Fruit fly (Drosophila melanogaster) S2 (cell line): Measurements from ENCODE around the gene Itpr.

Source experiments
- CG8478 ChIP-seq: fragments of >200 bp; optimal IDR thresholded peaks from 2 replicates; lab custom pipeline; 2018
- CTCF ChIP-seq, 2 experiments: fragments of >200 bp; optimal IDR thresholded peaks; 2 replicates each; lab custom pipeline; 2018

Itpr gene

DNA sequence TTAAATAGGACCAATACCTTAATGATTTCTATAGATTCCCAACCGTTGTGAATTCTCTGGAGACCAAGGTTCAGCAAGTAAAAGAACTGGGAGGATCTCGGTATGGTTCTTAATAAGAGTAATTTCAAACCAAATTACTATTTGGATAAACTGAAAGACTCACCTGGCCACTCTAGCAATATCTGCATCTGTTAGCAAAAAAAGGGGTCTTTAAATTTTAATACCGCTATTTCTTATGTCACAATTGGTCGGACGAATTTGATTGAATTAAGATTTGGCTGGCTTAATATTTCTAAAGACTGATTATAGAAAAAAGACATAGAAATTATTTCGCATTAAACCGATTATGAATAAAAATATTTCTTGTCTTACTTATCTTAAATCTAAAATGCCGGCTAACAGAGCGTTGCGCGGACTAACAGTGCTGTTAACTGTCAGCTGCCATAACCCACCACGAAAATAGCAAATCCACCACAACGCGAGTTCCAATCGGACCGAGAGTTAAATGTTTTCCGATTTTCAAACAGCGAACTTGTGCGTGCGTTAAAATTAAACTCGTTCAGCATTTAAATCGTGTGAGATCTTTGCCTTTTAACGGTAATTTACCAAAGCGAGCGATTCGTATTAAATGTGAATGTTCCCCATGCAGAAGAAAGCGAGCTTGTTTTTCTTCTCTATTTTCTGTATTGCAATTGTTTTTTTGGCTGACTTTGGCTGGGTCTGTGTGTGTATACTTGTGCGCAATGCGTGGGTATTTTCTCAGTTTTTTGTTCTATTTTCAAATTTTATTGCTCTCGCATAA lies 53.9 kb downstream of the Itpr start, which contains the start of gene CRMP:
CRMP (plus strand) TSS at position 474 of the 802 bp plus-strand sequence.
- TF ChIP-seq CTCF (optimal IDR thresholded peaks at IDR 0.05; lab: Kevin White, UChicago) (no peak), CG8478 (lab: Kevin White, UChicago) (no peak)

DNA sequence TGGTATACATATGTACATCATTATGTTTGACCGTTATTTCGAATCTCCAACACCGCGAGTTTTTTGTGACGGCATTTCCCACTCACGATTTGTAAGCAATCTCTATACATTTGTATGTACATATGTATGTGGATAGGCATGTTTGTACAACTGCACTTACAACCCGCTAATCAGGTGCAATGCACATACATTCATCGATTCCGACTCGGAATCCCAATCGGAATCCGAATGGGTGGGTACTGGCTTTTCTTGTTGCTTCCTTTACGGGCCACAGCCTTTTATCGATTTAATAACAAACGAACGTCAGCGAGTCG lies 54.5 kb downstream of the Itpr start:
- TF ChIP-seq CTCF (optimal IDR thresholded peaks at IDR 0.05; lab: Kevin White, UChicago), result no peak
- no peak for TF ChIP-seq CG8478 (lab: Kevin White, UChicago)

DNA sequence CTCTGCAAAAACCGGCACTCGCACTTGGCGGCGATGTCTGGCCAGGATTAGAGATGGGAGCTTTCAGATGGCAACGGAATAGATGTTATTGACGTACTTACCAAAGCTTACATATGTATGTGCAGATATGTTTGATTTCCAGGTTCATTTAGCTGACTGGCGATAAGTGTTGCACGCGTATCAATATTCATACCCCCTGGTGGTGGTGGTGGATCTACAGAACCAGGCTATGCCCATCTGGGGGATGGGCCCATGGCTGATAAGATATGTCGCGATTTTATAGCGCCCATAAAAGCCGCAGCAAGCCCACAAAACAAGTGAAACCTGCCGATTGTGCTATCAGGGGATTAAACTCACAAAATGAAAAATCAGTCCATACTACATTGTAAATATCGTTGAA lies 54.8 kb downstream of the Itpr start:
- TF ChIP-seq CG8478 (lab: Kevin White, UChicago), result no peak
- no peak for TF ChIP-seq CTCF (optimal IDR thresholded peaks at IDR 0.05; lab: Kevin White, UChicago)

DNA sequence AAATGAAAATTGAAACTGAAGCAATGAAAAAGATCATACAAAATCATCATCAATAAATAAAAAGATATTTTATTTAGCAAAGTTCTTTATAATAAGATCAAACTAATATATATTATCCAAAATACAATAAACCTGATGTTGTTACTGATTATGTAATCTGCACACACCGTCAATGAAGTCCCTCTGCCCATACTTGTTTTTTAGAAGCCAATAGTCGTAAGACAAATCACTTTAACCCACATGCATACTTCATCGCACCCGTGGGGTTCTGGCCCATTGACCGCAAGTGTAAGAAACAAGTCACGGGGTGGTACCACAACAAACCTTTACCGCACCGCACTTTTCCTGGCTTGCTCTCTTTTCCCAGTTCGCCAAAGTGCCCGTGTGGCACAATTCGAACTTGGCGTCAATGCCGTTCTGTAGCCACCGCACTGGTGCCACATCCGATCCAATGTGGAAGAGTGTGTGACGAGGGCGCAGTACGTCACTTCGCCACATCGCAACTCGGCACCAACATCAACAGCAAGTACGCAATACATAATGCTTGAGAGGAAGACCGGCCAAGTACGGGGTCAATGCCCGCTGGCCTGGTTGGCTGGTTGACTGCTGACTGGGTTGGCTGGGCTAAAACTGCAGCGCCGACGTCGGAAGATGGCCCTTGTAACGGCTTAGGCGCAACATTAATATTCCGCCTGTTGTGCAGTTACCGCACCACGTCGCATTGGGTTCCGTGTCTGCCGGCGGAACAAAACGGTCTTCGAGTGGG lies 56.2 kb downstream of the Itpr start:
- no peak for TF ChIP-seq CG8478 (lab: Kevin White, UChicago)
- no peak for TF ChIP-seq CTCF (optimal IDR thresholded peaks at IDR 0.05; lab: Kevin White, UChicago)

DNA sequence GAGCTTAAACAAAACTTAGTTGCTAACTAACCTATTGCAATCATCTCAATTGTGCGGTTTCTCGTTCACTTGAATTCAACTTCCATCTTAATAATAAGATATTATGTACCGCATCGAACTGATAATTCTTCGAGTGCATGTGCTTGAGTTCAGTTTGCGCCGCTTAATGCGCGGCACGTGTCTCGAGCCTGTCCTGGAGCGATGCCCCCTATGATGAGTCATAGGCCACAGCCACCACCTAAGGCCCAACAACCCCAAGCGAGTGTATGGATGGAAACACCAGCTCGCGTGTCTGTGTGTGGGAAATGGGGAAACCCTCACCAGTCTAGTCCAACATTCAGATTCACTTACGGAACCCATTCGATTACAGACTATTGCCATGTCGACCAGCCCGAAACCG lies 57.0 kb downstream of the Itpr start:
- TF ChIP-seq CG8478 (lab: Kevin White, UChicago) (no peak), CTCF (optimal IDR thresholded peaks at IDR 0.05; lab: Kevin White, UChicago) (no peak)

DNA sequence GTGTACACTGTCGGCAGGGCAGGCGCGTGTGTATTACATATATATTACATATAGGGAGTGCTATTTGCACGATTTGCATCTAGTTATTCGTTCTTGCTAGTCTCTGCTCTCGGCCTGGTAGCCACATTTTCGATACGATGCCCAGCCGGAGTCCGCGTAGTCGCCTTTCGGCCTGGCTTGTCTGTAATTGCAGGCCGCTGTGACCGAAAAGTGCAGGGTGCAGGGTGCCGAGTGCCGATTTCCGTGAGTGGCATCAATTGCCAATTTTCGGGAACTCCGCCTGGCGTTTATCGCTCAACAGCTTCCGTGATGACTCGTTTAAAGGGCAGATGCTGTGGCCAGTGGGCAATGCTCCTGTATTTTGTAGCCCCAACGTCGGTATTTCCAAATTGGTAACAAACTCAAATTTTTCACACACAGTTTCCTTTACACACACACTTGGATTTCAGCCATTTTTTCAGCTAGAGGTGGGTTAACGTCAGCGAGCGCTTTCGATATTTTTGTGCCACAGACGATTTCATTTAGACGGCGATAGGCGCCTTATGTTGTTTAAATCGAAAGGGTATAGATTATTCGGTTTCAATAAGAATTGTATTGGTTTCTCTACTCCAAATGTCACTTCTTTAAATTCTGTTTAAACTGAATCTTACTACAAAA lies 71.1 kb downstream of the Itpr start, which contains the start of gene CG2926:
CG2926 (minus strand) TSS at position 518 of the 657 bp plus-strand sequence.
- TF ChIP-seq CTCF (optimal IDR thresholded peaks at IDR 0.05; lab: Kevin White, UChicago) (peak in 1 of 2 experiments; percentile 20), CG8478 (lab: Kevin White, UChicago) (no peak)

DNA sequence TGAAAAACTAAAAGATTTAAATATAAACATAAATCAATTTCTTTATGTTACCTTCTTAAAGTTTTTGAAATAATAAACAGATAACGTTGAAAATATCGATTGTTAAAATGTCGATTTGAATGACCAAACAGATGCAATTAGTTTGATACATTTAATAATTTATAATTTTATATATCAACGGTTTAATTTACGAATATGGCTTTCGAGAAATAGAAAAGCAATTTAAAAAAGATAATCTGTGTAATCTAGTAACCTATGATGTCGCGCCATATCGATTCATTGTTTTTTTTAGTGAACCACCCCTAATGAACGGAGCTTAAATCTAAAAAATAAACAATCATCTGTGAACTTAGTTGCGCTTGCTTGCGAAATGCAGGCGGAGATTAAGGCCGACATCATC lies 71.7 kb downstream of the Itpr start, which contains the start of gene PolZ2:
PolZ2 (plus strand) TSS at position 301 of the 400 bp plus-strand sequence.
- TF ChIP-seq CTCF (optimal IDR thresholded peaks at IDR 0.05; lab: Kevin White, UChicago) (no peak), CG8478 (lab: Kevin White, UChicago) (no peak)
